Fruit fly (Drosophila melanogaster) whole organism, pupa: ENCODE measurements around the gene CG10621.

Source experiments
- CG10348 ChIP-seq: fragments of 200-800 bp; sonication (Bioruptor generic); IDR thresholded peaks from 2 replicates; pipeline ENCODE4 v1.3.6; 2022; ENCODE audit warnings: missing biosample characterization, missing genetic modification characterization
- CG12605 ChIP-seq: fragments of 200-800 bp; sonication (Bioruptor generic); IDR thresholded peaks from 2 replicates; pipeline ENCODE4 v1.3.6; 2022; ENCODE audit warnings: missing biosample characterization, missing genetic modification characterization
- CG13204 ChIP-seq: fragments of 200-800 bp; sonication (Bioruptor generic); optimal IDR thresholded peaks from 2 replicates; lab custom pipeline; 2018; ENCODE audit warnings: missing biosample characterization, mild to moderate bottlenecking, missing genetic modification characterization, moderate library complexity
- CG14655 ChIP-seq: fragments of 200-800 bp; sonication (Bioruptor generic); optimal IDR thresholded peaks from 3 replicates; lab custom pipeline; 2017; ENCODE audit warnings: mild to moderate bottlenecking, missing biosample characterization, missing genetic modification reagents, missing genetic modification characterization
- CG15710 ChIP-seq: fragments of 200-800 bp; sonication (Bioruptor generic); optimal IDR thresholded peaks from 2 replicates; lab custom pipeline; 2018; ENCODE audit warnings: missing biosample characterization, mild to moderate bottlenecking, missing genetic modification characterization, moderate library complexity
- CG17806 ChIP-seq: fragments of 200-800 bp; sonication (Bioruptor generic); optimal IDR thresholded peaks from 2 replicates; lab custom pipeline; 2018; ENCODE audit warnings: missing biosample characterization, mild to moderate bottlenecking, missing genetic modification characterization, moderate library complexity
- CG32121 ChIP-seq: fragments of 200-800 bp; sonication (Bioruptor generic); IDR thresholded peaks from 2 replicates; pipeline ENCODE4 v1.3.6; 2022; ENCODE audit warnings: missing biosample characterization, missing genetic modification characterization
- CG34367 ChIP-seq: fragments of 200-800 bp; sonication (Bioruptor generic); optimal IDR thresholded peaks from 2 replicates; lab custom pipeline; 2018; ENCODE audit warnings: missing biosample characterization, mild to moderate bottlenecking, missing genetic modification characterization
- CG4496 ChIP-seq: fragments of 200-800 bp; sonication (Bioruptor generic); IDR thresholded peaks from 3 replicates; pipeline ENCODE4 v1.3.6; 2022; ENCODE audit warnings: missing biosample characterization, missing genetic modification characterization
- CG8159 ChIP-seq: fragments of 200-800 bp; sonication (Bioruptor generic); optimal IDR thresholded peaks from 3 replicates; lab custom pipeline; 2018; ENCODE audit warnings: missing biosample characterization, mild to moderate bottlenecking, missing genetic modification characterization, moderate library complexity
- CG8301 ChIP-seq: fragments of 200-800 bp; sonication (Bioruptor generic); optimal IDR thresholded peaks from 2 replicates; lab custom pipeline; 2018; ENCODE audit warnings: missing biosample characterization, mild to moderate bottlenecking, missing genetic modification characterization
- CG9948 ChIP-seq: fragments of 200-800 bp; sonication (Bioruptor generic); optimal IDR thresholded peaks from 2 replicates; lab custom pipeline; 2018; ENCODE audit warnings: missing biosample characterization, mild to moderate bottlenecking, missing genetic modification characterization, moderate library complexity
- EcR ChIP-seq: fragments of 200-800 bp; sonication (Bioruptor generic); optimal IDR thresholded peaks from 3 replicates; lab custom pipeline; 2019; ENCODE audit warnings: missing biosample characterization, missing genetic modification characterization, mild to moderate bottlenecking, moderate library complexity, missing genetic modification reagents
- Ets98B ChIP-seq: fragments of 200-800 bp; sonication (Bioruptor generic); IDR thresholded peaks from 2 replicates; pipeline ENCODE4 v1.3.6; 2022; ENCODE audit warnings: missing biosample characterization, missing genetic modification characterization
- Pif1A ChIP-seq: fragments of 200-800 bp; sonication (Bioruptor generic); optimal IDR thresholded peaks from 3 replicates; lab custom pipeline; 2016; ENCODE audit warnings: missing biosample characterization, missing genetic modification characterization
- Pif1B ChIP-seq: fragments of 200-800 bp; sonication (Bioruptor generic); optimal IDR thresholded peaks from 3 replicates; lab custom pipeline; 2016; ENCODE audit warnings: missing biosample characterization, missing genetic modification characterization
- Snoo ChIP-seq: fragments of 200-800 bp; sonication (Bioruptor generic); optimal IDR thresholded peaks from 3 replicates; lab custom pipeline; 2017; ENCODE audit warnings: missing biosample characterization, mild to moderate bottlenecking, missing genetic modification characterization, inconsistent platforms
- fd96Ca ChIP-seq: fragments of 200-800 bp; sonication (Bioruptor generic); IDR thresholded peaks from 3 replicates; pipeline ENCODE4 v1.3.6; 2022; ENCODE audit warnings: missing biosample characterization, missing genetic modification characterization
- gl ChIP-seq: fragments of 200-800 bp; sonication (Bioruptor generic); optimal IDR thresholded peaks from 2 replicates; lab custom pipeline; 2018; ENCODE audit warnings: missing biosample characterization, mild to moderate bottlenecking, missing genetic modification characterization
- rn ChIP-seq: fragments of 200-800 bp; sonication (Bioruptor generic); IDR thresholded peaks from 2 replicates; pipeline ENCODE4 v1.3.6; 2022; ENCODE audit warnings: missing biosample characterization, missing genetic modification characterization

Gene CG10621

DNA sequence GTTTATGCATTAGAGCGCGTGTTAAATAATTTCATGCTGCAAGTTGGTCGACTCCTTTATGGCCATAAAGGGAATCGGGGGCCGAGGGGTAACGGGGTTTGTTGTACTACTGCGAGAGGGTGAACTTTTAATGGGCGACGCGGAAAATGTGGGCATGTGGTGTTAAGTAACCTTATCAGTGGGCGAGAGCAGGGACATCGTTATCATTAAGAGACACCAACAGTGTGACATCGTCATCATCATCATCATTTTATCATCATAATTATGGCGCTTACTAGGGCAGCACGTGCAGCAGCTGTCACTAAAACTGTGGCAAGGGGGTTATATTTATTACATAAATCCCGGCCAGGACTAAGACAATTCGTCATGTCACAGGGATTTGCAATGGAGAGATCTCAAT is 28.8 kb downstream of the CG10621 start:
- no peak for TF ChIP-seq Ets98B (GFP tag; lab: Robert Waterston, UW)
- TF ChIP-seq Pif1A (GFP tag; lab: Kevin White, UChicago) = no peak
- TF ChIP-seq gl = no peak

DNA sequence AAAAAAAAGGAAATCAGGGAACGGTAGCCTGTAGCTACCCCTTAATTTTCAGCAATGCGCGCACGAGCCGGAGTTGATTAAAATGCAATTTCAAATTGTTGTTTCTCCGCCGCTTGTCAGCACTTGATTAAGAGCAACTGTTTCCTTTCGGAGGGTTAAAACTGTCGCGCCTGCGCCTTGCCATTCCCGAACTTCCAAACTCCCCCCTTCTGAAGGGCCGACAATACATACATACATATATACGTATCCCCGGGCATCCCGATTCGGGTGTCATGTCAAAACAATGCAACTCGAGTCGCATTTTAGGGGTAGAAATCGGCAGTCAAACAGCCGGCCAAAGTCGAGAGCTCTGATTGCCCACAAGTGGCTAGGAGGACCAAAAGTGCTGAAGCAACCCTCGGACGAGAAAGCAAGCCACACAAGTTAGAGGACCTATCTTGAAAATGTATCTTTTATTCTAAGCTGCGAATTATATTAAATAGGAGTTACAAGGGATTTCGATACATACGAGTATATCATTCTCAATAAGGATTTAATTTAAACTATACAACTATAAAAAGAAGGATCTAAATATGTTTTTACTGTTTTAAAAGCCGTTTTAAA is 29.5 kb downstream of the CG10621 start:
- no peak for TF ChIP-seq rn (GFP tag; lab: Robert Waterston, UW)
- TF ChIP-seq CG17806 = no peak
- TF ChIP-seq fd96Ca (GFP tag; lab: Robert Waterston, UW) = no peak
- no peak for TF ChIP-seq CG32121 (GFP tag; lab: Robert Waterston, UW)
- TF ChIP-seq Pif1A (GFP tag; lab: Kevin White, UChicago) = no peak
- TF ChIP-seq CG12605 (GFP tag; lab: Robert Waterston, UW) = no peak
- no peak for TF ChIP-seq CG10348 (GFP tag; lab: Robert Waterston, UW)
- no peak for TF ChIP-seq CG4496
- no peak for TF ChIP-seq CG14655 (GFP tag; lab: Kevin White, UChicago)
- TF ChIP-seq EcR (GFP tag; lab: Kevin White, UChicago) = no peak
- no peak for TF ChIP-seq Pif1B (GFP tag; lab: Kevin White, UChicago)
- no peak for TF ChIP-seq Snoo
- TF ChIP-seq CG13204 (GFP tag; lab: Kevin White, UChicago) = no peak
- TF ChIP-seq CG8159 (tag; lab: Kevin White, UChicago) = no peak

DNA sequence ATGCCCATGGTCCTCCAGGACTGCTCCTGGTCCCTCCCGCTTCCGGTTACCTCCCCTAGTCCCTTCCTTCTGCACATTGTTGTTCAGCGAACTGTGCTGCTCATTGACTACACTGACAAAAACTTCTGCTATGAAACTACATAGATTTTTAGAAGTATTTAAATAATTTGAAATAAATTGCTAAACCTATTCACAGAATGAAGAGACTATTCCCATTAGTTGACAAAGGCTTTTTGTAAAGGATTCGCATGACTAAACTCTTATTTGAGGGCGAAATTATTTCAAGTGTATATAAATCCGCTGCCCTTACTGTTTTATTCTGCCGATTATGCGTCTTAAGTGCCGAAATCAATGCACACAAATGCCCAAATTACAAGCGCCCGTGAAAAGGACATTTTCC is 33.0 kb downstream of the CG10621 start:
- peak; percentile 32 for TF ChIP-seq CG8159 (tag; lab: Kevin White, UChicago)
- TF ChIP-seq Pif1A (GFP tag; lab: Kevin White, UChicago) = no peak
- TF ChIP-seq, all 21 proteins: peak for 1

DNA sequence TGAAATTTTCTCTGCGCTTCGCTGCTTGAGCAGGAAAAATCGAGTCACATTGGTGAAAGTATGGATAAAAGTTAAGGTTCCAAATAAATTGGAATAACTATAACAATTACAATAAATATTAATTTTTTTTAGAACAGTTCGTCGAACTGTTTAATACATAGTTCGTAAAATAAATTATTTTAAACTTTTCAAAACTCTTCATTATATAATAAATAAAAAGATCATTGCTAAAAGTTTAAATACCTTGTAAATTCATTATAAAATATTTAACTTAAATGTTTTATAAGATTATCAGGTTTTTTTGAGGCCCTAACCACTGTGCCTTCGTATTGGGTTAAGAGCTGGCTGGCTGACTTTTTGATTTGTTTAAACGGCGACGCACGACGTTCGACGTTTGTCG is 34.8 kb downstream of the CG10621 start:
- TF ChIP-seq CG8159 (tag; lab: Kevin White, UChicago) (no peak), fd96Ca (GFP tag; lab: Robert Waterston, UW) (no peak), CG12605 (GFP tag; lab: Robert Waterston, UW) (no peak), CG14655 (GFP tag; lab: Kevin White, UChicago) (peak; percentile 36)

DNA sequence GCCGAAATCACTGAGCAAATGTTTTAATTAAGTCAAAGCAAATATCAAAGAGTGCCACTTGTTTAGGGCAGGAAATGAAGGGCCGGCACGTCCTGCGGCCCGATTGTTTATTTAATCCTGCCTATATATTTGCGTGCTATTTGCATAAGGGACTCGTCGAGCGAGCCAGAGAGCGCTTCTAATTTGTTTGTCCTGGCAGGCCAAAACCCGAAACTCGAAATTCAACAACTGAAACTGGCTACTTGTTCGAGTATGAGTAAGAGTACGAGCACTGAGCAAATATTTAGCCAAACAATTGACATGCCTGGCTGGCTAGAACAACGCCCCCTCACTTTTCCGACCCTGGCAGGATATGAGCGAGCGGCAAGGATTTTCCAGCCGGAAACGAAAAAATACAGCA is 36.6 kb downstream of the CG10621 start:
- no peak for TF ChIP-seq CG15710 (tag; lab: Kevin White, UChicago)

DNA sequence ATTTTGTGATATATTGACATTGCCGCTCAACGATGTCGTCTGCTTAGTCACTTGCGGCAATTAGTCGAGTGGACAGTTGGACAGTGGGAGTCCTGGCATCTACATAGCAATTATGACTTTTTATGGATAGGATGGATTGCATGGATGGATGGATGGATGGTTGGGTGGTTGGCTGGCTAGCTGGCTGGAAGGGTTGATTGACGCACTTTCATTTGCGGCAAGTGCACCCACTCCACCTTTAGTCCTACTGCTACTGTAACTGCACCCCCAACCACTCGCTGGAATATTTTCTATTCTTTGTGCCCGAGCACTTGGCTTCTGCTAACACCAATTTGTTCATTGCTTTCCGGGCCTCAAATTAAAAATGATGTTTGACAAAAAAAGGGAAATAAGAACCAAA is 39.4 kb downstream of the CG10621 start:
- TF ChIP-seq CG9948 (tag; lab: Kevin White, UChicago) (no peak), CG34367 (no peak), CG10348 (GFP tag; lab: Robert Waterston, UW) (no peak), CG14655 (GFP tag; lab: Kevin White, UChicago) (no peak), rn (GFP tag; lab: Robert Waterston, UW) (no peak), CG4496 (no peak), CG8301 (no peak), CG12605 (GFP tag; lab: Robert Waterston, UW) (no peak), CG8159 (tag; lab: Kevin White, UChicago) (no peak)
- TF ChIP-seq, all 21 proteins: peak for 0

DNA sequence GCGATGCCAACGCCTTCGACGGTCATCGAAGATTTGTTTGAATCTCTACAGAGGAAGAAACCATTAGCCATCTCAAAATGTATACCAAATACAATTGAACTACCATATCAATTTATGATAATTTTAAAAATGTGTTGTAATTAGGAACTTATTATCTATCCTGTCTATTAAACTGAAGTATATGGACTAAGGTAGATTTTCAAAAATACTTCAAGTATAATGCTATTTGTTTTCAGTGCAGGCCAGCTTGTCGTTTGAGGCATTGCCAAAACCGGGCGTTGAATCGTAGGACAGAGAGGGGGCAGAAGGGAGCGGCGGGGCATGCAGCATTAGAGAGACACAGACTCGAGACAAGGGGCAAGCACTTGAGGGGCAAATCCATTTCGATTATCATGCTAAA is 46.7 kb downstream of the CG10621 start:
- TF ChIP-seq CG4496 (peak; percentile 64; the same call in 2 of the 3 replicates), CG12605 (GFP tag; lab: Robert Waterston, UW) (0 out of 2 replicates have a peak, but pooled peaks have one; percentile 47), gl (no peak), Ets98B (GFP tag; lab: Robert Waterston, UW) (peak; percentile 61), Pif1A (GFP tag; lab: Kevin White, UChicago) (peak; percentile 27), CG8301 (peak; percentile 60), CG34367 (no peak), CG32121 (GFP tag; lab: Robert Waterston, UW) (peak; percentile 53; the same call in 1 of the 2 replicates), CG14655 (GFP tag; lab: Kevin White, UChicago) (peak; percentile 56)

DNA sequence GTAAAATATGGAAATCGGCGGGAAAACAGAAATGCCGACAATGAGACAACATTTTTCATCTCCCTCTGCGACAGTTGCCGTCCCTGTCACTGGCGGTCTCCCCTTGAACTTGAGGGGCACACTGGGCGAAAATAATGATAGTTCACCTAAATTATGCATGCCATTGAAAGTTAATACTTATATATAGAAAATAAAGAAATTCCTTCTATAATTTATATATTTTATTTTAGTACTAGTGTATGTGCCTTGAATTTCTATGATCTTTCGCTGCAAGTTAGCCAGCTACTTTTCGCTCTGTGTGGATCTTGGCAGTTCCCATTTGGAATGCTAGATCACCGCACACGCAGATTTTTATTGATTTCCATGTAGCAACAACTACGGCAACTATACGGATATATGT is 47.6 kb downstream of the CG10621 start:
- TF ChIP-seq Snoo (no peak), CG15710 (tag; lab: Kevin White, UChicago) (no peak), EcR (GFP tag; lab: Kevin White, UChicago) (no peak), CG9948 (tag; lab: Kevin White, UChicago) (no peak), CG17806 (peak; percentile 9), CG14655 (GFP tag; lab: Kevin White, UChicago) (peak; percentile 45)
